Fruit fly (Drosophila melanogaster) whole organism, embryonic: ENCODE measurements around the gene CG8292.

Experiments used
- Asciz ChIP-seq: fragments of 200-800 bp; sonication (Bioruptor generic); optimal IDR thresholded peaks from 2 replicates; lab custom pipeline; 2017; ENCODE audit warnings: missing biosample characterization, mild to moderate bottlenecking, missing genetic modification characterization, missing genetic modification reagents
- Atf-2 ChIP-seq: fragments of 200-800 bp; sonication (Bioruptor generic); optimal IDR thresholded peaks from 2 replicates; lab custom pipeline; 2016; ENCODE audit warnings: missing biosample characterization, missing genetic modification characterization
- Atf6 ChIP-seq: fragments of 200-800 bp; sonication (Bioruptor generic); IDR thresholded peaks from 2 replicates; pipeline ENCODE4 v1.3.6; 2022; ENCODE audit warnings: missing biosample characterization, missing genetic modification characterization
- CG10431 ChIP-seq: fragments of 200-800 bp; sonication (Bioruptor generic); optimal IDR thresholded peaks from 3 replicates; lab custom pipeline; 2018; ENCODE audit warnings: missing biosample characterization, mild to moderate bottlenecking, missing genetic modification characterization
- CG10543 ChIP-seq: fragments of 200-800 bp; sonication (Bioruptor generic); optimal IDR thresholded peaks from 3 replicates; lab custom pipeline; 2017; ENCODE audit warnings: missing biosample characterization, mild to moderate bottlenecking, missing genetic modification characterization, moderate library complexity
- CG11093 ChIP-seq: fragments of 200-800 bp; sonication (Bioruptor generic); IDR thresholded peaks from 3 replicates; pipeline ENCODE4 v1.3.6; 2022; ENCODE audit warnings: missing biosample characterization, missing genetic modification characterization
- CG11723 ChIP-seq: fragments of 200-800 bp; sonication (Bioruptor generic); optimal IDR thresholded peaks from 2 replicates; lab custom pipeline; 2017; ENCODE audit warnings: missing biosample characterization, mild to moderate bottlenecking, missing genetic modification characterization
- CG13296 ChIP-seq: fragments of 200-800 bp; sonication (Bioruptor generic); optimal IDR thresholded peaks from 3 replicates; lab custom pipeline; 2018; ENCODE audit warnings: missing biosample characterization, mild to moderate bottlenecking, missing genetic modification characterization
- CG17328 ChIP-seq: fragments of 200-800 bp; sonication (Bioruptor generic); IDR thresholded peaks from 2 replicates; pipeline ENCODE4 v1.3.6; 2022; ENCODE audit warnings: missing biosample characterization, missing genetic modification characterization
- CG17359 ChIP-seq: fragments of 200-800 bp; sonication (Bioruptor generic); optimal IDR thresholded peaks from 3 replicates; lab custom pipeline; 2018; ENCODE audit warnings: missing biosample characterization, mild to moderate bottlenecking, missing genetic modification characterization, moderate library complexity
- CG17385 ChIP-seq: fragments of 200-800 bp; sonication (Bioruptor generic); optimal IDR thresholded peaks from 3 replicates; lab custom pipeline; 2018; ENCODE audit warnings: missing biosample characterization, mild to moderate bottlenecking, missing genetic modification characterization
- CG17802 ChIP-seq: fragments of 200-800 bp; sonication (Bioruptor generic); optimal IDR thresholded peaks from 2 replicates; lab custom pipeline; 2018; ENCODE audit warnings: missing biosample characterization, mild to moderate bottlenecking, missing genetic modification characterization, moderate library complexity
- CG30020 ChIP-seq: fragments of 200-800 bp; optimal IDR thresholded peaks from 2 replicates; lab custom pipeline; 2019; ENCODE audit warnings: missing biosample characterization, mild to moderate bottlenecking, missing genetic modification characterization, moderate library complexity
- CG30403 ChIP-seq: fragments of 200-800 bp; sonication (Bioruptor generic); optimal IDR thresholded peaks from 3 replicates; lab custom pipeline; 2016; ENCODE audit warnings: missing biosample characterization, missing genetic modification characterization
- CG32532 ChIP-seq: fragments of 200-800 bp; sonication (Bioruptor generic); IDR thresholded peaks from 2 replicates; pipeline ENCODE4 v1.3.6; 2022; ENCODE audit warnings: missing biosample characterization, missing genetic modification characterization
- CG3281 ChIP-seq: fragments of 200-800 bp; sonication (Bioruptor generic); optimal IDR thresholded peaks from 3 replicates; lab custom pipeline; 2017; ENCODE audit warnings: missing biosample characterization, mild to moderate bottlenecking, missing genetic modification characterization
- CG4617 ChIP-seq: fragments of 200-800 bp; sonication (Bioruptor generic); optimal IDR thresholded peaks from 3 replicates; lab custom pipeline; 2016; ENCODE audit warnings: missing biosample characterization, missing genetic modification characterization, borderline replicate concordance
- CG6254 ChIP-seq: fragments of 200-800 bp; sonication (Bioruptor generic); optimal IDR thresholded peaks from 3 replicates; lab custom pipeline; 2017; ENCODE audit warnings: mild to moderate bottlenecking, missing biosample characterization, missing genetic modification reagents, missing genetic modification characterization
- CG7556 ChIP-seq: fragments of 200-800 bp; sonication (Bioruptor generic); optimal IDR thresholded peaks from 2 replicates; lab custom pipeline; 2017; ENCODE audit warnings: missing biosample characterization, mild to moderate bottlenecking, missing genetic modification characterization
- CG8765 ChIP-seq: fragments of 200-800 bp; sonication (Bioruptor generic); IDR thresholded peaks from 2 replicates; pipeline ENCODE4 v1.3.6; 2022; ENCODE audit warnings: missing biosample characterization, missing genetic modification characterization
- CG9797 ChIP-seq: fragments of 200-800 bp; sonication (Bioruptor generic); optimal IDR thresholded peaks from 3 replicates; lab custom pipeline; 2018; ENCODE audit warnings: missing biosample characterization, mild to moderate bottlenecking, missing genetic modification characterization
- Dek ChIP-seq: fragments of 200-800 bp; sonication (Bioruptor generic); optimal IDR thresholded peaks from 3 replicates; lab custom pipeline; 2019; ENCODE audit warnings: missing biosample characterization, mild to moderate bottlenecking, missing genetic modification characterization, moderate library complexity
- Dip2 ChIP-seq: fragments of 200-800 bp; sonication (Bioruptor generic); IDR thresholded peaks from 2 replicates; pipeline ENCODE4 v1.3.6; 2022; ENCODE audit warnings: missing biosample characterization, missing genetic modification characterization
- Doc3 ChIP-seq: fragments of 200-800 bp; sonication (Bioruptor generic); IDR thresholded peaks from 3 replicates; pipeline ENCODE4 v1.3.6; 2022; ENCODE audit warnings: missing biosample characterization, missing genetic modification characterization; ENCODE audit not compliant: partially characterized antibody
- Elba2 ChIP-seq: fragments of 200-800 bp; sonication (Bioruptor generic); optimal IDR thresholded peaks from 3 replicates; lab custom pipeline; 2016; ENCODE audit warnings: missing biosample characterization, missing genetic modification characterization
- HmgD ChIP-seq: fragments of 200-800 bp; sonication (Bioruptor generic); optimal IDR thresholded peaks from 3 replicates; lab custom pipeline; 2016; ENCODE audit warnings: missing biosample characterization, missing genetic modification characterization
- Hr39 ChIP-seq: fragments of >200 bp; optimal IDR thresholded peaks from 2 replicates; lab custom pipeline; 2017
- Rx ChIP-seq: fragments of 200-800 bp; sonication (Bioruptor generic); IDR thresholded peaks from 2 replicates; pipeline ENCODE4 v1.3.6; 2022; ENCODE audit warnings: missing biosample characterization, missing genetic modification characterization
- TFAM ChIP-seq: fragments of 200-800 bp; sonication (Bioruptor generic); optimal IDR thresholded peaks from 2 replicates; lab custom pipeline; 2017; ENCODE audit warnings: missing biosample characterization, missing genetic modification characterization, inconsistent platforms
- Tbp ChIP-seq: fragments of >200 bp; optimal IDR thresholded peaks from 2 replicates; lab custom pipeline; 2018; ENCODE audit warnings: missing biosample characterization, missing genetic modification characterization
- Vsx1 ChIP-seq: fragments of 200-800 bp; sonication (Bioruptor generic); optimal IDR thresholded peaks from 2 replicates; lab custom pipeline; 2017; ENCODE audit warnings: missing biosample characterization, mild to moderate bottlenecking, missing genetic modification characterization, missing genetic modification reagents
- YL-1 ChIP-seq: fragments of 200-800 bp; sonication (Bioruptor generic); optimal IDR thresholded peaks from 3 replicates; lab custom pipeline; 2017; ENCODE audit warnings: missing biosample characterization, mild to moderate bottlenecking, missing genetic modification characterization
- ap ChIP-seq: fragments of 200-800 bp; sonication (Bioruptor generic); IDR thresholded peaks from 2 replicates; pipeline ENCODE4 v1.3.6; 2022; ENCODE audit warnings: missing biosample characterization, missing genetic modification characterization
- ash1 ChIP-seq: fragments of 200-800 bp; sonication (Bioruptor generic); optimal IDR thresholded peaks from 2 replicates; lab custom pipeline; 2018; ENCODE audit warnings: missing biosample characterization, mild to moderate bottlenecking, missing genetic modification characterization
- ci ChIP-seq: fragments of 200-800 bp; sonication (Bioruptor generic); IDR thresholded peaks from 3 replicates; pipeline ENCODE4 v1.3.6; 2022; ENCODE audit warnings: missing biosample characterization, missing genetic modification characterization
- en ChIP-seq: fragments of 200-800 bp; sonication (Bioruptor generic); optimal IDR thresholded peaks from 2 replicates; lab custom pipeline; 2016; ENCODE audit warnings: missing biosample characterization, missing genetic modification characterization
- fd102C ChIP-seq: fragments of 200-800 bp; sonication (Bioruptor generic); optimal IDR thresholded peaks from 2 replicates; lab custom pipeline; 2018; ENCODE audit warnings: missing biosample characterization, mild to moderate bottlenecking, missing genetic modification characterization, moderate library complexity
- gcm2 ChIP-seq: fragments of 200-800 bp; sonication (Bioruptor generic); optimal IDR thresholded peaks from 2 replicates; lab custom pipeline; 2016; ENCODE audit warnings: missing biosample characterization, missing genetic modification characterization
- jing ChIP-seq: fragments of 200-800 bp; sonication (Bioruptor generic); optimal IDR thresholded peaks from 2 replicates; lab custom pipeline; 2018; ENCODE audit warnings: missing biosample characterization, mild to moderate bottlenecking, missing genetic modification characterization
- maf-S ChIP-seq: fragments of 200-800 bp; sonication (Bioruptor generic); optimal IDR thresholded peaks from 2 replicates; lab custom pipeline; 2016; ENCODE audit warnings: missing biosample characterization, missing genetic modification characterization
- mam ChIP-seq: fragments of 200-800 bp; sonication (Bioruptor generic); optimal IDR thresholded peaks from 3 replicates; lab custom pipeline; 2016; ENCODE audit warnings: missing biosample characterization, missing genetic modification characterization
- nom ChIP-seq: fragments of 200-800 bp; sonication (Bioruptor generic); optimal IDR thresholded peaks from 2 replicates; lab custom pipeline; 2017; ENCODE audit warnings: missing biosample characterization, missing genetic modification characterization, mild to moderate bottlenecking, moderate library complexity, missing genetic modification reagents
- otp ChIP-seq: fragments of 200-800 bp; sonication (Bioruptor generic); IDR thresholded peaks from 3 replicates; pipeline ENCODE4, ENCODE4 v1.3.6; 2022; ENCODE audit warnings: missing biosample characterization, missing genetic modification characterization
- pfk ChIP-seq: fragments of 200-800 bp; sonication (Bioruptor generic); optimal IDR thresholded peaks from 2 replicates; lab custom pipeline; 2018; ENCODE audit warnings: missing biosample characterization, mild to moderate bottlenecking, missing genetic modification characterization, moderate library complexity
- pros ChIP-seq: fragments of 200-800 bp; sonication (Bioruptor generic); optimal IDR thresholded peaks from 3 replicates; lab custom pipeline; 2019; ENCODE audit warnings: missing biosample characterization, mild to moderate bottlenecking, missing genetic modification characterization, moderate library complexity
- seq ChIP-seq: fragments of 200-800 bp; sonication (Bioruptor generic); IDR thresholded peaks from 2 replicates; pipeline ENCODE4 v1.3.6; 2022; ENCODE audit warnings: missing biosample characterization, missing genetic modification characterization
- sima ChIP-seq: fragments of 200-800 bp; sonication (Bioruptor generic); optimal IDR thresholded peaks from 2 replicates; lab custom pipeline; 2016; ENCODE audit warnings: missing biosample characterization, missing genetic modification characterization
- tin ChIP-seq: fragments of 200-800 bp; sonication (Bioruptor generic); optimal IDR thresholded peaks from 3 replicates; lab custom pipeline; 2016; ENCODE audit warnings: missing biosample characterization, missing genetic modification characterization
- trem ChIP-seq: fragments of 200-800 bp; optimal IDR thresholded peaks from 3 replicates; lab custom pipeline; 2019; ENCODE audit warnings: missing biosample characterization, mild to moderate bottlenecking, missing genetic modification characterization, moderate library complexity
- vnd ChIP-seq: fragments of 200-800 bp; sonication (Bioruptor generic); IDR thresholded peaks from 3 replicates; pipeline ENCODE4 v1.3.6; 2022; ENCODE audit warnings: missing biosample characterization, missing genetic modification characterization; ENCODE audit not compliant: partially characterized antibody
- vvl ChIP-seq: fragments of 200-800 bp; sonication (Bioruptor generic); IDR thresholded peaks from 2 replicates; pipeline ENCODE4 v1.3.6; 2022; ENCODE audit warnings: missing biosample characterization, missing genetic modification characterization
- zen ChIP-seq: fragments of 200-800 bp; sonication (Bioruptor generic); optimal IDR thresholded peaks from 3 replicates; lab custom pipeline; 2018; ENCODE audit warnings: missing biosample characterization, mild to moderate bottlenecking, missing genetic modification characterization, moderate library complexity

The CG8292 gene

dm6 chr2L:8211070-8211469 lies 6.7 kb downstream of the CG8292 start, which contains the start of gene Ssb-c31a (continued):
- TF ChIP-seq Dek (tag; lab: Kevin White, UChicago), result no peak
- no peak for TF ChIP-seq sima
- no peak for TF ChIP-seq ci (GFP tag; lab: Robert Waterston, UW)
- no peak for TF ChIP-seq gcm2 (GFP tag; lab: Kevin White, UChicago)
- peak; percentile 51 for TF ChIP-seq CG10543
- peak; percentile 6 for TF ChIP-seq CG10431 (GFP tag; lab: Kevin White, UChicago)
- TF ChIP-seq mam (GFP tag; lab: Kevin White, UChicago), result peak; percentile 69
- peak; percentile 70 for TF ChIP-seq vnd (GFP tag; lab: Robert Waterston, UW)
- peak; percentile 56 for TF ChIP-seq CG30020 (tag; lab: Kevin White, UChicago)
- TF ChIP-seq CG17328 (GFP tag; lab: Robert Waterston, UW), result peak; percentile 28; the same call in 1 of the 2 replicates
- no peak for TF ChIP-seq otp (GFP tag; lab: Robert Waterston, UW)
- peak; percentile 62 for TF ChIP-seq CG13296
- peak; percentile 68 for TF ChIP-seq CG4617 (GFP tag; lab: Kevin White, UChicago)
- TF ChIP-seq trem, result peak; percentile 75
- no peak; the same call in 1 of the 2 replicates for TF ChIP-seq vvl
- TF ChIP-seq CG30403 (GFP tag; lab: Kevin White, UChicago), result peak; percentile 77
- peak; percentile 35 for TF ChIP-seq nom (GFP tag; lab: Kevin White, UChicago)
- no peak for TF ChIP-seq ash1 (GFP tag; lab: Kevin White, UChicago)
- peak; percentile 55 for TF ChIP-seq CG7556 (GFP tag; lab: Kevin White, UChicago)
- no peak for TF ChIP-seq Tbp (GFP tag; lab: Kevin White, UChicago)
- no peak for TF ChIP-seq Rx (GFP tag; lab: Robert Waterston, UW)
- TF ChIP-seq HmgD (GFP tag; lab: Kevin White, UChicago), result no peak
- TF ChIP-seq tin (GFP tag; lab: Kevin White, UChicago), result peak; percentile 59
- TF ChIP-seq seq (GFP tag; lab: Robert Waterston, UW), result no peak
- no peak for TF ChIP-seq CG8765 (GFP tag; lab: Robert Waterston, UW)
- TF ChIP-seq CG3281 (GFP tag; lab: Kevin White, UChicago), result peak; percentile 48
- TF ChIP-seq CG17802, result no peak
- TF ChIP-seq CG11093 (GFP tag; lab: Robert Waterston, UW), result no peak
- no peak for TF ChIP-seq CG6254 (GFP tag; lab: Kevin White, UChicago)
- TF ChIP-seq maf-S (GFP tag; lab: Kevin White, UChicago), result peak; percentile 51
- peak; percentile 52 for TF ChIP-seq YL-1
- peak; percentile 40; the same call in 1 of the 2 replicates for TF ChIP-seq Atf6 (GFP tag; lab: Robert Waterston, UW)
- no peak for TF ChIP-seq TFAM (GFP tag; lab: Kevin White, UChicago)
- TF ChIP-seq Elba2, result no peak
- peak; percentile 15 for TF ChIP-seq CG9797 (GFP tag; lab: Kevin White, UChicago)
- TF ChIP-seq Vsx1 (GFP tag; lab: Kevin White, UChicago), result no peak
- TF ChIP-seq en (GFP tag; lab: Kevin White, UChicago), result no peak
- no peak for TF ChIP-seq pros
- no peak for TF ChIP-seq ap (GFP tag; lab: Robert Waterston, UW)
- TF ChIP-seq CG32532, result 0 out of 2 replicates have a peak, but pooled peaks have one; percentile 17
- no peak for TF ChIP-seq pfk (GFP tag; lab: Kevin White, UChicago)
- peak; percentile 51 for TF ChIP-seq Atf-2
- no peak for TF ChIP-seq Hr39
- peak; percentile 24 for TF ChIP-seq CG17359 (tag; lab: Kevin White, UChicago)
- peak; percentile 66 for TF ChIP-seq CG17385 (GFP tag; lab: Kevin White, UChicago)
- TF ChIP-seq Dip2 (GFP tag; lab: Robert Waterston, UW), result no peak
- no peak for TF ChIP-seq CG11723 (GFP tag; lab: Kevin White, UChicago)
- TF ChIP-seq fd102C (GFP tag; lab: Kevin White, UChicago), result no peak
- TF ChIP-seq zen (tag; lab: Kevin White, UChicago), result peak; percentile 44
- no peak for TF ChIP-seq Asciz
- no peak for TF ChIP-seq jing (GFP tag; lab: Kevin White, UChicago)
- TF ChIP-seq Doc3, result peak; percentile 87
